Fruit fly (Drosophila melanogaster) whole organism, pupa: Measurements from ENCODE around the gene Ulp1.
A peak's percentile ranks its signal among the peaks of the same experiment; 100 is the strongest.

Experiments
- CG10348 ChIP-seq: fragments of 200-800 bp; sonication (Bioruptor generic); IDR thresholded peaks from 2 replicates; pipeline ENCODE4 v1.3.6; 2022; ENCODE audit warnings: missing biosample characterization, missing genetic modification characterization
- CG14655 ChIP-seq: fragments of 200-800 bp; sonication (Bioruptor generic); optimal IDR thresholded peaks from 3 replicates; lab custom pipeline; 2017; ENCODE audit warnings: mild to moderate bottlenecking, missing biosample characterization, missing genetic modification reagents, missing genetic modification characterization
- CG15710 ChIP-seq: fragments of 200-800 bp; sonication (Bioruptor generic); optimal IDR thresholded peaks from 2 replicates; lab custom pipeline; 2018; ENCODE audit warnings: missing biosample characterization, mild to moderate bottlenecking, missing genetic modification characterization, moderate library complexity
- CG17806 ChIP-seq: fragments of 200-800 bp; sonication (Bioruptor generic); optimal IDR thresholded peaks from 2 replicates; lab custom pipeline; 2018; ENCODE audit warnings: missing biosample characterization, mild to moderate bottlenecking, missing genetic modification characterization, moderate library complexity
- CG34367 ChIP-seq: fragments of 200-800 bp; sonication (Bioruptor generic); optimal IDR thresholded peaks from 2 replicates; lab custom pipeline; 2018; ENCODE audit warnings: missing biosample characterization, mild to moderate bottlenecking, missing genetic modification characterization
- CG8159 ChIP-seq: fragments of 200-800 bp; sonication (Bioruptor generic); optimal IDR thresholded peaks from 3 replicates; lab custom pipeline; 2018; ENCODE audit warnings: missing biosample characterization, mild to moderate bottlenecking, missing genetic modification characterization, moderate library complexity
- CG9948 ChIP-seq: fragments of 200-800 bp; sonication (Bioruptor generic); optimal IDR thresholded peaks from 2 replicates; lab custom pipeline; 2018; ENCODE audit warnings: missing biosample characterization, mild to moderate bottlenecking, missing genetic modification characterization, moderate library complexity
- D1 ChIP-seq: fragments of 200-800 bp; sonication (Bioruptor generic); optimal IDR thresholded peaks from 2 replicates; lab custom pipeline; 2018; ENCODE audit warnings: missing biosample characterization, mild to moderate bottlenecking, missing genetic modification characterization, moderate library complexity
- EcR ChIP-seq: fragments of 200-800 bp; sonication (Bioruptor generic); optimal IDR thresholded peaks from 3 replicates; lab custom pipeline; 2019; ENCODE audit warnings: missing biosample characterization, missing genetic modification characterization, mild to moderate bottlenecking, moderate library complexity, missing genetic modification reagents
- Ets98B ChIP-seq: fragments of 200-800 bp; sonication (Bioruptor generic); IDR thresholded peaks from 2 replicates; pipeline ENCODE4 v1.3.6; 2022; ENCODE audit warnings: missing biosample characterization, missing genetic modification characterization
- Pif1B ChIP-seq: fragments of 200-800 bp; sonication (Bioruptor generic); optimal IDR thresholded peaks from 3 replicates; lab custom pipeline; 2016; ENCODE audit warnings: missing biosample characterization, missing genetic modification characterization
- Snoo ChIP-seq: fragments of 200-800 bp; sonication (Bioruptor generic); optimal IDR thresholded peaks from 3 replicates; lab custom pipeline; 2017; ENCODE audit warnings: missing biosample characterization, mild to moderate bottlenecking, missing genetic modification characterization, inconsistent platforms
- fd96Ca ChIP-seq: fragments of 200-800 bp; sonication (Bioruptor generic); IDR thresholded peaks from 3 replicates; pipeline ENCODE4 v1.3.6; 2022; ENCODE audit warnings: missing biosample characterization, missing genetic modification characterization
- rn ChIP-seq: fragments of 200-800 bp; sonication (Bioruptor generic); IDR thresholded peaks from 2 replicates; pipeline ENCODE4 v1.3.6; 2022; ENCODE audit warnings: missing biosample characterization, missing genetic modification characterization

- TF ChIP-seq CG10348, result 0 out of 2 replicates have a peak, but pooled peaks have one; percentile 22
- no peak for TF ChIP-seq EcR (GFP tag; lab: Kevin White, UChicago)
- peak; percentile 73 for TF ChIP-seq CG9948
- no peak for TF ChIP-seq rn (GFP tag; lab: Robert Waterston, UW)
- TF ChIP-seq CG15710 (tag; lab: Kevin White, UChicago), result peak; percentile 68
- peak; percentile 75 for TF ChIP-seq CG8159
- TF ChIP-seq CG34367 (tag; lab: Kevin White, UChicago), result peak; percentile 47
- peak; percentile 5 for TF ChIP-seq D1
- TF ChIP-seq Pif1B (GFP tag; lab: Kevin White, UChicago), result peak; percentile 42
- TF ChIP-seq Ets98B (GFP tag; lab: Robert Waterston, UW), result no peak
- peak; percentile 70 for TF ChIP-seq CG14655 (GFP tag; lab: Kevin White, UChicago)
- peak; percentile 69 for TF ChIP-seq CG17806 (tag; lab: Kevin White, UChicago)
- TF ChIP-seq fd96Ca (GFP tag; lab: Robert Waterston, UW), result no peak
- TF ChIP-seq Snoo, result peak; percentile 79
Observed at dm6 chrX:19152570-19153287, 55.3 kb downstream of the Ulp1 start.
